Fruit fly (Drosophila melanogaster): ENCODE results near the gene Slbp.

DNA sequence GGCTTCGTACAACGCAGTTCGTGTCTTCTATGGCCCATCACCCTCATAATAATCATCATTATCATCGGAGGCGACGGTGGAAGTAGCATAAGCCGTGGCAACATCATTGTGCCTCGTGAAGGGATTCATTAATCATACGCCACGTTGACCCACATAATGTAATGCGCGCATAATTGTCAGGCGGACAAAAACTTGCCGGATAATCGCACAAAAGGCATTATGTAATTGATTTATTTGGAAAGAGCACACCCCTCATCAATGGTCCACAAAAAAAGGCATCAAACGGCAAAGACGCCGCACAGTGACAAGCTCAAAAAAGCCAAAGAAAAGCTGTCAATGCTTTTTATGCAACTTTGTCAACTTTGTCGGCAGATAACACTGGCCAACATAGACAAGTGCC is 45.2 kb upstream of the Slbp start:
- no peak for TF ChIP-seq CG8478 (optimal IDR thresholded peaks at IDR 0.05)
- no peak for TF ChIP-seq CTCF (optimal IDR thresholded peaks at IDR 0.05)

Data from S2 (cell line).